Worm (Caenorhabditis elegans): ENCODE measurements around the gene tag-266.

tag-266 gene

DNA sequence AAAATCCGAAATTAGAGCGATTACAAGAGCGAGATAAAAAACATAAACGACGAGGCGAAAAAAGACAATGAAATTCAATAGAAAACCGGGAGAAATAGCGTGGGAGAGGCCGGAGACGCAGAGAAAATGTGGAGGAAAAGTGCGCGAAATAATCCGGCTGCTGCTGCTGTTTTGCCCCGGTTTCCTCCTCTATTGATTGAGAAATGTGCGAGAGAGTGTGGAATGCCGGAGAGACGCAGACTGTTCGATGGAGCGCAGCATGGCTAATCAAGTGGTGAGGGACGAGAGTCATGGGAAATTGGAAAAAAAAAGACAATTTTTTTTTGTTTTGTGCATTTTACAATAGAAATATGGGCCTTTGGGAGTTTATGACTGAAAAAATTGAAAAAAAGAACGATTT, 41.9 kb downstream of the tag-266 start (continued):
- TF ChIP-seq F16B12.6 (tag; optimal IDR thresholded peaks at IDR 0.05) = no peak
- peak; percentile 25 for TF ChIP-seq fos-1 (tag; optimal IDR thresholded peaks at IDR 0.05)
- no peak for TF ChIP-seq tlp-1 (tag; optimal IDR thresholded peaks at IDR 0.05)
- peak; percentile 70 for TF ChIP-seq nhr-47 (tag; optimal IDR thresholded peaks at IDR 0.05)
- TF ChIP-seq sptf-1 (tag; optimal IDR thresholded peaks at IDR 0.05) = no peak
- no peak for TF ChIP-seq mef-2 (tag; optimal IDR thresholded peaks at IDR 0.05)
- TF ChIP-seq mdl-1 (tag; optimal IDR thresholded peaks at IDR 0.05) = peak in 1 of 2 experiments; percentile 52
- TF ChIP-seq fkh-8 (tag; optimal IDR thresholded peaks at IDR 0.05) = peak; percentile 45
- peak; percentile 34 for TF ChIP-seq snpc-4 (tag; optimal IDR thresholded peaks at IDR 0.05)
- no peak for TF ChIP-seq unc-62 (GFP tag; optimal IDR thresholded peaks at IDR 0.05)
- no peak for TF ChIP-seq alr-1 (tag; optimal IDR thresholded peaks at IDR 0.05; ENCODE audit: borderline replicate concordance)
- peak; percentile 58 to 68 for TF ChIP-seq efl-1 (optimal IDR thresholded peaks at IDR 0.05)
- peak in 1 of 2 experiments; percentile 15 for TF ChIP-seq efl-1 (GFP tag; optimal IDR thresholded peaks at IDR 0.05 in 1 of 2)
- no peak for TF ChIP-seq vab-15 (tag; optimal IDR thresholded peaks at IDR 0.05)
- TF ChIP-seq nhr-12 (tag; optimal IDR thresholded peaks at IDR 0.05) = no peak
- no peak for TF ChIP-seq unc-30 (tag; optimal IDR thresholded peaks at IDR 0.05)
- TF ChIP-seq pax-3 (tag; optimal IDR thresholded peaks at IDR 0.05) = no peak
- no peak for TF ChIP-seq efl-3 (GFP tag; optimal IDR thresholded peaks at IDR 0.05)
- no peak for TF ChIP-seq ceh-63 (GFP tag; optimal IDR thresholded peaks at IDR 0.05)
- TF ChIP-seq irx-1 (tag; optimal IDR thresholded peaks at IDR 0.05) = peak; percentile 12
- TF ChIP-seq elt-3 (tag; optimal IDR thresholded peaks at IDR 0.05) = no peak
- TF ChIP-seq zag-1 (tag; optimal IDR thresholded peaks at IDR 0.05) = no peak
- TF ChIP-seq tbx-2 (tag; optimal IDR thresholded peaks at IDR 0.05) = peak; percentile 73
- TF ChIP-seq nhr-77 (tag; optimal IDR thresholded peaks at IDR 0.05) = peak; percentile 18
- TF ChIP-seq pqm-1 (tag; optimal IDR thresholded peaks at IDR 0.05) = no peak
- no peak for TF ChIP-seq C04F5.9 (tag; optimal IDR thresholded peaks at IDR 0.05)
- no peak for TF ChIP-seq unc-130 (tag; optimal IDR thresholded peaks at IDR 0.05)
- no peak for TF ChIP-seq pag-3 (tag; optimal IDR thresholded peaks at IDR 0.05; ENCODE audit: borderline replicate concordance, insufficient read depth)
- TF ChIP-seq C16A3.4 (tag; optimal IDR thresholded peaks at IDR 0.05) = no peak
- TF ChIP-seq blmp-1 (tag; optimal IDR thresholded peaks at IDR 0.05) = peak; percentile 39
- TF ChIP-seq sox-4 (tag; optimal IDR thresholded peaks at IDR 0.05) = no peak
- TF ChIP-seq nhr-237 (tag; optimal IDR thresholded peaks at IDR 0.05) = no peak
- no peak for TF ChIP-seq ets-5 (GFP tag; IDR thresholded peaks at IDR 0.05)
- TF ChIP-seq aha-1 (tag; optimal IDR thresholded peaks at IDR 0.05) = no peak
- TF ChIP-seq hpl-2 (GFP tag; optimal IDR thresholded peaks at IDR 0.05) = no peak
- TF ChIP-seq mab-9 (GFP tag; IDR thresholded peaks at IDR 0.05) = no peak
- peak; percentile 2 to 65 (median 50) for TF ChIP-seq ceh-82 (tag; optimal IDR thresholded peaks at IDR 0.05)
- TF ChIP-seq hlh-4 (tag; optimal IDR thresholded peaks at IDR 0.05) = no peak
- TF ChIP-seq jun-1 (tag; optimal IDR thresholded peaks at IDR 0.05) = no peak
- peak; percentile 9 for TF ChIP-seq lin-39 (tag; optimal IDR thresholded peaks at IDR 0.05)
- TF ChIP-seq C34B4.2 (tag; optimal IDR thresholded peaks at IDR 0.05) = no peak
- no peak for TF ChIP-seq unc-98 (GFP tag; IDR thresholded peaks at IDR 0.05)
- no peak for TF ChIP-seq lir-3 (tag; optimal IDR thresholded peaks at IDR 0.05; ENCODE audit: poor library complexity)
- peak; percentile 47 to 62 for TF ChIP-seq lsy-2 (tag; optimal IDR thresholded peaks at IDR 0.05)
- no peak for TF ChIP-seq ceh-8 (GFP tag; optimal IDR thresholded peaks at IDR 0.05)
- no peak for TF ChIP-seq ces-1 (GFP tag; optimal IDR thresholded peaks at IDR 0.05)
- TF ChIP-seq hlh-17 (GFP tag; optimal IDR thresholded peaks at IDR 0.05; ENCODE audit: borderline replicate concordance) = no peak
- TF ChIP-seq nhr-85 (tag) = no peak
- peak; percentile 50 to 60 for TF ChIP-seq lin-35 (GFP tag; optimal IDR thresholded peaks at IDR 0.05)
- no peak for TF ChIP-seq nhr-76 (tag; optimal IDR thresholded peaks at IDR 0.05)
- peak; percentile 0 for TF ChIP-seq lin-13 (GFP tag; optimal IDR thresholded peaks at IDR 0.05)
- TF ChIP-seq aly-2 (tag; optimal IDR thresholded peaks at IDR 0.05) = no peak
- peak; percentile 76 for TF ChIP-seq fkh-10 (GFP tag; optimal IDR thresholded peaks at IDR 0.05)
